Worm (Caenorhabditis elegans): Measurements from ENCODE around the gene chil-18.

DNA sequence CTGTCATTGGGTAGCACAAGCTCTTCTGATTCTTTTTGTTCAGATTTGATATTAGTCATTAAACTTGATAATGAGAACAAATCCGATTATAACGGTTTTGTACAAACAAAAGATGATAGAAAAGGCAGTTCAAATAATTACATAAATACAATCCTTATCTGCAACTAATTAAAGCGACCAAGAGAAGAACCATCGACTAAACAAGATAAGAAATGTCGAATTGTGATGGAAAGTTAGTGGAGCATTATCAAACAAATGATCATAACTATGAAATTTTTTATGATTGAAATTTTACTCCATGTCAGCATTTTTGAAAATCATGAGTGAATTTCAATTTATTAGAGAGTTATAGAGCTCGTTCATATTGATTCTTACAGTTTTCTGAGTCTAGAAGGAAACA is 20.3 kb downstream of the chil-18 start, which contains the start of gene chil-23:
- TF ChIP-seq klf-2 (GFP tag; conservative IDR thresholded peaks at IDR 0.05) (no peak), ref-1 (GFP tag; conservative IDR thresholded peaks at IDR 0.05) (no peak), ztf-29 (GFP tag; IDR thresholded peaks at IDR 0.05) (no peak), flt-1 (GFP tag; IDR thresholded peaks at IDR 0.05) (no peak), tab-1 (GFP tag; IDR thresholded peaks at IDR 0.05) (no peak)

Measured in whole organism, midembryonic.